Fruit fly (Drosophila melanogaster): Measurements from ENCODE around the gene Aladin.

Aladin gene

dm6 chrX:9255964-9256520 is 17.2 kb upstream of the Aladin start, which contains the start of gene ric8a (continued):
- TF ChIP-seq TFAM (GFP tag; optimal IDR thresholded peaks at IDR 0.05) (no peak), lov (optimal IDR thresholded peaks at IDR 0.05) (no peak), lov (GFP tag; IDR thresholded peaks at IDR 0.05) (no peak), CG11695 (GFP tag; IDR thresholded peaks at IDR 0.05) (no peak), CG14014 (GFP tag; IDR thresholded peaks at IDR 0.05) (no peak), Lpt (GFP tag; optimal IDR thresholded peaks at IDR 0.05) (no peak), NFAT (GFP tag; IDR thresholded peaks at IDR 0.05) (no peak), dmrt99B (tag; optimal IDR thresholded peaks at IDR 0.05) (no peak), cg (GFP tag; optimal IDR thresholded peaks at IDR 0.05) (no peak), HmgZ (tag; optimal IDR thresholded peaks at IDR 0.05) (no peak), hkb (optimal IDR thresholded peaks at IDR 0.05) (no peak), hkb (GFP tag; IDR thresholded peaks at IDR 0.05) (no peak), CG1832 (GFP tag; optimal IDR thresholded peaks at IDR 0.05) (no peak), Nf-YB (GFP tag; optimal IDR thresholded peaks at IDR 0.05) (no peak), eve (GFP tag; optimal IDR thresholded peaks at IDR 0.05) (no peak), gcm (GFP tag; optimal IDR thresholded peaks at IDR 0.05) (no peak), CG32767 (GFP tag; IDR thresholded peaks at IDR 0.05) (no peak), MTF-1 (GFP tag; optimal IDR thresholded peaks at IDR 0.05; ENCODE audit: borderline replicate concordance) (no peak), CG2678 (tag; optimal IDR thresholded peaks at IDR 0.05) (no peak), CG9215 (GFP tag; IDR thresholded peaks at IDR 0.05) (no peak), Hr39 (optimal IDR thresholded peaks at IDR 0.05) (no peak), Ssrp (tag; optimal IDR thresholded peaks at IDR 0.05) (no peak), HHEX (GFP tag; optimal IDR thresholded peaks at IDR 0.05) (no peak), ftz-f1 (GFP tag; optimal IDR thresholded peaks at IDR 0.05) (no peak), lilli (GFP tag; optimal IDR thresholded peaks at IDR 0.05) (peak; percentile 21), Antp (GFP tag; optimal IDR thresholded peaks at IDR 0.05) (no peak), Aef1 (GFP tag; IDR thresholded peaks at IDR 0.05) (0 out of 3 replicates have a peak, but pooled peaks have one; percentile 17), B-H2 (GFP tag; optimal IDR thresholded peaks at IDR 0.05) (no peak), Bteb2 (GFP tag; optimal IDR thresholded peaks at IDR 0.05) (no peak), sob (GFP tag; IDR thresholded peaks at IDR 0.05) (no peak; the same call in 1 of the 2 replicates), ac (GFP tag; optimal IDR thresholded peaks at IDR 0.05) (no peak), CG3726 (GFP tag; IDR thresholded peaks at IDR 0.05) (no peak), Sox102F (GFP tag; optimal IDR thresholded peaks at IDR 0.05) (no peak), CG4820 (GFP tag; optimal IDR thresholded peaks at IDR 0.05) (no peak), ash1 (GFP tag; optimal IDR thresholded peaks at IDR 0.05) (no peak), Xrp1 (GFP tag; IDR thresholded peaks at IDR 0.05) (no peak), nau (GFP tag; optimal IDR thresholded peaks at IDR 0.05) (no peak), lab (GFP tag; optimal IDR thresholded peaks at IDR 0.05) (no peak), aop (GFP tag; IDR thresholded peaks at IDR 0.05) (no peak), pita (GFP tag; optimal IDR thresholded peaks at IDR 0.05) (no peak), crp (GFP tag; optimal IDR thresholded peaks at IDR 0.05) (no peak), HLH4C (GFP tag; IDR thresholded peaks at IDR 0.05; ENCODE audit: partially characterized antibody) (peak; percentile 76), CG8089 (GFP tag; optimal IDR thresholded peaks at IDR 0.05) (no peak), CG15011 (GFP tag; optimal IDR thresholded peaks at IDR 0.05) (no peak), sr (GFP tag; IDR thresholded peaks at IDR 0.05) (no peak), NfI (GFP tag; optimal IDR thresholded peaks at IDR 0.05) (no peak), CG9876 (GFP tag; optimal IDR thresholded peaks at IDR 0.05) (no peak), D (optimal IDR thresholded peaks at IDR 0.05) (no peak), D (GFP tag; optimal IDR thresholded peaks at IDR 0.05) (no peak), CG31365 (tag; optimal IDR thresholded peaks at IDR 0.05) (no peak), CG1233 (GFP tag; optimal IDR thresholded peaks at IDR 0.05) (no peak), cato (GFP tag; optimal IDR thresholded peaks at IDR 0.05; ENCODE audit: borderline replicate concordance) (no peak)
